Worm (Caenorhabditis elegans) whole organism, L4/young adult: ENCODE data around the gene chil-27.

Experiments
- W03F9.2 ChIP-seq: fragments of 150-350 bp; optimal IDR thresholded peaks from 2 replicates; lab custom pipeline; 2014; ENCODE audit warnings: missing biosample characterization, missing genetic modification characterization
- dao-5 ChIP-seq: sonication (generic microtip); optimal IDR thresholded peaks from 2 replicates; lab custom pipeline; 2016; ENCODE audit warnings: missing genotype, missing genetic modification characterization, moderate library complexity, missing compliant biosample characterization
- him-1 ChIP-seq: sonication (generic microtip); optimal IDR thresholded peaks from 2 replicates; lab custom pipeline; 2016; ENCODE audit warnings: missing genotype, missing genetic modification reagents, missing genetic modification characterization, missing compliant biosample characterization

DNA sequence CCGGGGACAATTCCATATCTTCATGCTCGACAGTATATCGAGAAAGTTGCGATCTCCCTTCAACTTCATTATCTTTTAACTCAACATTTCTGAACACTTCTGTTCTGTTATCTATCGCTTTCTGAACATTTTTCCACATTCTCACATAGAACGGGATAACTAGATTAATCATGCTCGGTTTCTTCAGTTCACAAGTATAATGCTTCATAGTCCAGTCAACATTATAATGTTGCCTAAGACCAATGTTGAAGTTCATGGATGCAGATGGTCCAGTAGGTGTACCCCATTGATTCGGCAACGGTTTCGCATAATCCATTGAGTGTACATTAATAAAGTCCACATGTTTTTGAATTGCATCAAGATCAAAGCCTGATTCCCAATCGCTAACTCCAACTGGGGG is 38.8 kb upstream of the chil-27 start:
- TF ChIP-seq him-1 (tag; lab: Kevin White, UChicago) = no peak
- no peak for TF ChIP-seq dao-5 (tag; lab: Kevin White, UChicago)
- no peak for TF ChIP-seq W03F9.2 (tag; lab: Kevin White, UChicago)
